Worm (Caenorhabditis elegans) whole organism, young adult: ENCODE measurements around the gene K07E3.1.

Source experiments
- Y67H2A.10 ChIP-seq: fragments of 200-800 bp; sonication (Bioruptor generic); conservative IDR thresholded peaks from 2 replicates; pipeline ENCODE4 v1.3.6; 2022; ENCODE audit warnings: missing genetic modification reagents, missing genetic modification characterization, missing compliant biosample characterization
- die-1 ChIP-seq: sonication (generic microtip); optimal IDR thresholded peaks from 2 replicates; lab custom pipeline; 2016; ENCODE audit warnings: missing genotype, mild to moderate bottlenecking, missing genetic modification characterization, missing compliant biosample characterization
- dpff-1 ChIP-seq: sonication (generic microtip); optimal IDR thresholded peaks from 2 replicates; lab custom pipeline; 2017; ENCODE audit warnings: mild to moderate bottlenecking, missing genetic modification characterization, missing compliant biosample characterization
- pha-4 ChIP-seq: fragments of 150-350 bp; sonication (generic microtip); optimal IDR thresholded peaks from 2 replicates; lab custom pipeline; 2014; ENCODE audit warnings: missing biosample characterization, missing genetic modification reagents, missing genetic modification characterization
- rec-8 ChIP-seq, 2 experiments: sonication (generic microtip); optimal IDR thresholded peaks; 2 replicates each; lab custom pipeline; 2016; ENCODE audit warnings: mild to moderate bottlenecking in 2 of 2, missing genetic modification characterization in 2 of 2, missing genetic modification reagents in 2 of 2, missing genotype in 2 of 2, missing biosample characterization in 1 of 2, missing compliant biosample characterization in 1 of 2, moderate library complexity in 1 of 2
- snpc-4 ChIP-seq, 5 experiments: fragments of 150-350 bp in 1 of 5; sonication (generic microtip) in 4 of 5; optimal IDR thresholded peaks; 2 replicates each; lab custom pipeline; 2014 to 2018; ENCODE audit warnings: missing genetic modification characterization in 5 of 5, missing biosample characterization in 3 of 5, antibody characterized with exemption in 2 of 5, mild to moderate bottlenecking in 2 of 5, missing compliant biosample characterization in 2 of 5, missing genotype in 2 of 5, moderate library complexity in 2 of 5, missing genetic modification reagents in 1 of 5

ce11 chrX:8107921-8108320 lies 2.3 kb upstream of the K07E3.1 start, which contains the start of gene K07E3.9:
- TF ChIP-seq pha-4 (tag; lab: Kevin White, UChicago) (no peak), snpc-4 (GFP tag; optimal IDR thresholded peaks at IDR 0.05; lab: Kevin White, UChicago) (no peak), snpc-4 (tag; optimal IDR thresholded peaks at IDR 0.05; lab: Kevin White, UChicago) (no peak), dpff-1 (no peak), die-1 (no peak), rec-8 (tag; optimal IDR thresholded peaks at IDR 0.05; lab: Kevin White, UChicago) (no peak), Y67H2A.10 (GFP tag; lab: Robert Waterston, UW) (no peak)
